Fruit fly (Drosophila melanogaster): Measurements from ENCODE around the gene PH4alphaNE2.

dm6 chr3R:30501174-30501573 lies 10.8 kb downstream of the PH4alphaNE2 start:
- TF ChIP-seq CG1620 (GFP tag; optimal IDR thresholded peaks at IDR 0.05) (no peak), Clk (GFP tag; optimal IDR thresholded peaks at IDR 0.05) (no peak), kay (GFP tag; ENCODE audit: borderline replicate concordance) (no peak)
